Fruit fly (Drosophila melanogaster) S2 (cell line): Measurements from ENCODE around the gene CG17261.

ENCODE experiments used
- CG8478 ChIP-seq: fragments of >200 bp; optimal IDR thresholded peaks from 2 replicates; lab custom pipeline; 2018
- CTCF ChIP-seq, 2 experiments: fragments of >200 bp; optimal IDR thresholded peaks; 2 replicates each; lab custom pipeline; 2018

dm6 chr2L:2999113-2999512 lies 43.2 kb upstream of the CG17261 start, which contains the start of gene Ccdc85:
- TF ChIP-seq CTCF (optimal IDR thresholded peaks at IDR 0.05; lab: Kevin White, UChicago) (peak; percentile 23 to 51), CG8478 (no peak)
